Worm (Caenorhabditis elegans): ENCODE results near the gene sre-28.

ce11 chrV:9916665-9917064 lies 27.5 kb upstream of the sre-28 start, which contains the start of gene C50H2.4:
- TF ChIP-seq elt-1 (tag; optimal IDR thresholded peaks at IDR 0.05) (no peak), sma-9 (GFP tag; optimal IDR thresholded peaks at IDR 0.05) (no peak), sma-9 (tag; optimal IDR thresholded peaks at IDR 0.05) (no peak), Y55F3AM.14 (GFP tag; optimal IDR thresholded peaks at IDR 0.05) (no peak), ztf-1 (GFP tag; conservative IDR thresholded peaks at IDR 0.05) (no peak), F13H6.1 (tag; optimal IDR thresholded peaks at IDR 0.05) (no peak), ama-1 (optimal IDR thresholded peaks at IDR 0.05) (no peak), mab-5 (tag; optimal IDR thresholded peaks at IDR 0.05) (no peak), unc-55 (GFP tag; optimal IDR thresholded peaks at IDR 0.05) (no peak), nhr-10 (tag; optimal IDR thresholded peaks at IDR 0.05) (no peak), unc-39 (tag; optimal IDR thresholded peaks at IDR 0.05) (no peak), ztf-4 (tag; optimal IDR thresholded peaks at IDR 0.05) (no peak)
